Worm (Caenorhabditis elegans) whole organism, late embryonic: Measurements from ENCODE around the gene srh-300.

ENCODE experiments used
- F13H6.1 ChIP-seq: sonication (generic microtip); optimal IDR thresholded peaks from 2 replicates; lab custom pipeline; 2016; ENCODE audit warnings: missing genetic modification characterization, missing compliant biosample characterization
- K09A11.1 ChIP-seq: sonication (generic microtip); optimal IDR thresholded peaks from 2 replicates; lab custom pipeline; 2017; ENCODE audit warnings: antibody characterized with exemption, mild to moderate bottlenecking, missing genetic modification characterization, missing compliant biosample characterization; ENCODE audit not compliant: insufficient read depth
- che-1 ChIP-seq: sonication (generic microtip); optimal IDR thresholded peaks from 2 replicates; lab custom pipeline; 2016; ENCODE audit warnings: mild to moderate bottlenecking, missing genetic modification characterization, missing compliant biosample characterization
- elt-4 ChIP-seq: sonication (generic microtip); optimal IDR thresholded peaks from 2 replicates; lab custom pipeline; 2016; ENCODE audit warnings: missing genetic modification characterization, missing compliant biosample characterization
- fkh-10 ChIP-seq: fragments of 150-350 bp; optimal IDR thresholded peaks from 2 replicates; lab custom pipeline; 2014; ENCODE audit warnings: missing biosample characterization, missing genetic modification reagents, missing genetic modification characterization
- hlh-15 ChIP-seq: sonication (generic microtip); optimal IDR thresholded peaks from 2 replicates; lab custom pipeline; 2016; ENCODE audit warnings: missing genetic modification characterization, missing compliant biosample characterization
- nhr-11 ChIP-seq: fragments of 150-350 bp; optimal IDR thresholded peaks from 2 replicates; lab custom pipeline; 2014; ENCODE audit warnings: missing biosample characterization, missing genetic modification characterization
- tbx-2 ChIP-seq: sonication (generic microtip); optimal IDR thresholded peaks from 2 replicates; lab custom pipeline; 2016; ENCODE audit warnings: missing genetic modification characterization, missing compliant biosample characterization
- unc-86 ChIP-seq: sonication (generic microtip); optimal IDR thresholded peaks from 2 replicates; lab custom pipeline; 2016; ENCODE audit warnings: missing genetic modification characterization, missing compliant biosample characterization
- ztf-16 ChIP-seq: sonication (generic microtip); optimal IDR thresholded peaks from 2 replicates; lab custom pipeline; 2017; ENCODE audit warnings: missing genetic modification characterization, missing compliant biosample characterization

ce11 chrV:17800538-17800937 lies 21.4 kb upstream of the srh-300 start, which contains the start of gene srh-287:
- TF ChIP-seq che-1 (tag; lab: Kevin White, UChicago): no peak
- no peak for TF ChIP-seq fkh-10 (GFP tag; lab: Kevin White, UChicago)
- no peak for TF ChIP-seq K09A11.1 (tag; lab: Kevin White, UChicago)
- TF ChIP-seq ztf-16 (tag; lab: Kevin White, UChicago): no peak
- TF ChIP-seq tbx-2 (tag; lab: Kevin White, UChicago): no peak
- no peak for TF ChIP-seq unc-86 (tag; lab: Kevin White, UChicago)
- TF ChIP-seq hlh-15 (tag; lab: Kevin White, UChicago): no peak
- no peak for TF ChIP-seq elt-4 (tag; lab: Kevin White, UChicago)
- TF ChIP-seq nhr-11: no peak
- TF ChIP-seq F13H6.1 (tag; lab: Kevin White, UChicago): no peak
